Fruit fly (Drosophila melanogaster) whole organism, embryonic: ENCODE measurements around the gene IscU.

Source experiments
- ATbp ChIP-seq: fragments of 200-800 bp; sonication (Bioruptor generic); optimal IDR thresholded peaks from 2 replicates; lab custom pipeline; 2017; ENCODE audit warnings: missing biosample characterization, mild to moderate bottlenecking, missing genetic modification characterization, missing genetic modification reagents
- CG10431 ChIP-seq: fragments of 200-800 bp; sonication (Bioruptor generic); optimal IDR thresholded peaks from 3 replicates; lab custom pipeline; 2018; ENCODE audit warnings: missing biosample characterization, mild to moderate bottlenecking, missing genetic modification characterization
- CG11085 ChIP-seq: fragments of 200-800 bp; sonication (Bioruptor generic); IDR thresholded peaks from 2 replicates; pipeline ENCODE4 v1.3.6; 2022; ENCODE audit warnings: missing biosample characterization, missing genetic modification characterization
- CG12299 ChIP-seq: fragments of 200-800 bp; sonication (Bioruptor generic); optimal IDR thresholded peaks from 2 replicates; lab custom pipeline; 2018; ENCODE audit warnings: missing biosample characterization, mild to moderate bottlenecking, missing genetic modification characterization
- CG15011 ChIP-seq: fragments of 200-800 bp; sonication (Bioruptor generic); optimal IDR thresholded peaks from 3 replicates; lab custom pipeline; 2018; ENCODE audit warnings: missing biosample characterization, mild to moderate bottlenecking, missing genetic modification characterization
- CG15696 ChIP-seq: fragments of 200-800 bp; sonication (Bioruptor generic); optimal IDR thresholded peaks from 2 replicates; lab custom pipeline; 2019; ENCODE audit warnings: missing biosample characterization, mild to moderate bottlenecking, missing genetic modification characterization, moderate library complexity
- CG3065 ChIP-seq: fragments of 200-800 bp; sonication (Bioruptor generic); optimal IDR thresholded peaks from 2 replicates; lab custom pipeline; 2016; ENCODE audit warnings: missing biosample characterization, missing genetic modification characterization
- CG33213 ChIP-seq: fragments of 200-800 bp; sonication (Bioruptor generic); optimal IDR thresholded peaks from 3 replicates; lab custom pipeline; 2016; ENCODE audit warnings: missing biosample characterization, missing genetic modification characterization
- CG34224 ChIP-seq: fragments of 200-800 bp; sonication (Bioruptor generic); IDR thresholded peaks from 3 replicates; pipeline ENCODE4 v1.3.6; 2022; ENCODE audit warnings: missing biosample characterization, missing genetic modification characterization; ENCODE audit not compliant: partially characterized antibody
- CG3847 ChIP-seq: fragments of 200-800 bp; sonication (Bioruptor generic); IDR thresholded peaks from 2 replicates; pipeline ENCODE4 v1.3.6; 2022; ENCODE audit warnings: missing biosample characterization, missing genetic modification characterization
- CG4424 ChIP-seq: fragments of 200-800 bp; sonication (Bioruptor generic); optimal IDR thresholded peaks from 3 replicates; lab custom pipeline; 2016; ENCODE audit warnings: missing biosample characterization, missing genetic modification characterization
- CG4617 ChIP-seq: fragments of 200-800 bp; sonication (Bioruptor generic); optimal IDR thresholded peaks from 3 replicates; lab custom pipeline; 2016; ENCODE audit warnings: missing biosample characterization, missing genetic modification characterization, borderline replicate concordance
- CG6254 ChIP-seq: fragments of 200-800 bp; sonication (Bioruptor generic); optimal IDR thresholded peaks from 3 replicates; lab custom pipeline; 2017; ENCODE audit warnings: mild to moderate bottlenecking, missing biosample characterization, missing genetic modification reagents, missing genetic modification characterization
- Dip3 ChIP-seq: fragments of 200-800 bp; sonication (Bioruptor generic); optimal IDR thresholded peaks from 3 replicates; lab custom pipeline; 2016; ENCODE audit warnings: missing biosample characterization, missing genetic modification characterization
- Doc3 ChIP-seq: fragments of 200-800 bp; sonication (Bioruptor generic); IDR thresholded peaks from 3 replicates; pipeline ENCODE4 v1.3.6; 2022; ENCODE audit warnings: missing biosample characterization, missing genetic modification characterization; ENCODE audit not compliant: partially characterized antibody
- Drgx ChIP-seq: fragments of 200-800 bp; sonication (Bioruptor generic); IDR thresholded peaks from 2 replicates; pipeline ENCODE4 v1.3.6; 2022; ENCODE audit warnings: missing biosample characterization, missing genetic modification characterization
- E2f2 ChIP-seq: fragments of 200-800 bp; sonication (Bioruptor generic); IDR thresholded peaks from 2 replicates; pipeline ENCODE4 v1.3.6; 2022; ENCODE audit warnings: missing biosample characterization, missing genetic modification characterization
- Ets97D ChIP-seq: fragments of 200-800 bp; sonication (Bioruptor generic); optimal IDR thresholded peaks from 3 replicates; lab custom pipeline; 2016; ENCODE audit warnings: missing biosample characterization, missing genetic modification characterization
- Fer2 ChIP-seq: fragments of 200-800 bp; sonication (Bioruptor generic); optimal IDR thresholded peaks from 2 replicates; lab custom pipeline; 2018; ENCODE audit warnings: missing biosample characterization, mild to moderate bottlenecking, missing genetic modification characterization, moderate library complexity
- MESR4 ChIP-seq: fragments of 200-800 bp; sonication (Bioruptor generic); optimal IDR thresholded peaks from 2 replicates; lab custom pipeline; 2018; ENCODE audit warnings: missing biosample characterization, mild to moderate bottlenecking, missing genetic modification characterization, moderate library complexity
- Mrtf ChIP-seq: fragments of 200-800 bp; sonication (Bioruptor generic); IDR thresholded peaks from 3 replicates; pipeline ENCODE4 v1.3.6; 2022; ENCODE audit warnings: missing biosample characterization, missing genetic modification characterization
- Myb ChIP-seq: fragments of 200-800 bp; sonication (Bioruptor generic); optimal IDR thresholded peaks from 2 replicates; lab custom pipeline; 2016; ENCODE audit warnings: missing biosample characterization, missing genetic modification characterization
- Opbp ChIP-seq: fragments of 200-800 bp; sonication (Bioruptor generic); IDR thresholded peaks from 3 replicates; pipeline ENCODE4 v1.3.6; 2022; ENCODE audit warnings: missing biosample characterization, missing genetic modification characterization; ENCODE audit not compliant: partially characterized antibody
- Optix ChIP-seq: fragments of 200-800 bp; sonication (Bioruptor generic); IDR thresholded peaks from 3 replicates; pipeline ENCODE4 v1.3.6; 2022; ENCODE audit warnings: missing biosample characterization, missing genetic modification characterization
- Pdp1 ChIP-seq, 2 experiments: fragments of 200-800 bp; sonication (Bioruptor generic); optimal IDR thresholded peaks; 3 replicates each; lab custom pipeline; 2016; ENCODE audit warnings: missing biosample characterization in 2 of 2, missing genetic modification characterization in 2 of 2, mild to moderate bottlenecking in 1 of 2, moderate library complexity in 1 of 2
- Rfx ChIP-seq: fragments of 200-800 bp; sonication (Bioruptor generic); IDR thresholded peaks from 2 replicates; pipeline ENCODE4 v1.3.6; 2022; ENCODE audit warnings: missing biosample characterization, missing genetic modification characterization
- Scr ChIP-seq: fragments of 200-800 bp; sonication (Bioruptor generic); IDR thresholded peaks from 2 replicates; pipeline ENCODE4 v1.3.6; 2022; ENCODE audit warnings: missing biosample characterization, missing genetic modification characterization; ENCODE audit not compliant: partially characterized antibody
- Spps ChIP-seq: fragments of 200-800 bp; sonication (Bioruptor generic); optimal IDR thresholded peaks from 2 replicates; lab custom pipeline; 2018; ENCODE audit warnings: missing biosample characterization, mild to moderate bottlenecking, missing genetic modification characterization
- Usf ChIP-seq: fragments of 200-800 bp; sonication (Bioruptor generic); optimal IDR thresholded peaks from 2 replicates; lab custom pipeline; 2017; ENCODE audit warnings: missing genotype, missing biosample characterization, missing genetic modification characterization
- aop ChIP-seq: fragments of 200-800 bp; sonication (Bioruptor generic); IDR thresholded peaks from 2 replicates; pipeline ENCODE4 v1.3.6; 2022; ENCODE audit warnings: missing biosample characterization, missing genetic modification characterization
- br ChIP-seq: fragments of >200 bp; optimal IDR thresholded peaks from 2 replicates; lab custom pipeline; 2017
- cato ChIP-seq: fragments of 200-800 bp; sonication (Bioruptor generic); optimal IDR thresholded peaks from 2 replicates; lab custom pipeline; 2016; ENCODE audit warnings: missing biosample characterization, missing genetic modification characterization, borderline replicate concordance
- crol ChIP-seq: fragments of 200-800 bp; sonication (Bioruptor generic); IDR thresholded peaks from 2 replicates; pipeline ENCODE4 v1.3.6; 2022; ENCODE audit warnings: missing biosample characterization, missing genetic modification characterization
- cwo ChIP-seq: fragments of 200-800 bp; sonication (Bioruptor generic); optimal IDR thresholded peaks from 3 replicates; lab custom pipeline; 2017; ENCODE audit warnings: missing biosample characterization, missing genetic modification characterization, mild to moderate bottlenecking, moderate library complexity, missing genetic modification reagents
- dmrt11E ChIP-seq: fragments of 200-800 bp; sonication (Bioruptor generic); optimal IDR thresholded peaks from 3 replicates; lab custom pipeline; 2018; ENCODE audit warnings: missing biosample characterization, mild to moderate bottlenecking, missing genetic modification characterization, moderate library complexity
- dysf ChIP-seq: fragments of 200-800 bp; sonication (Bioruptor generic); IDR thresholded peaks from 3 replicates; pipeline ENCODE4 v1.3.6; 2022; ENCODE audit warnings: missing biosample characterization, missing genetic modification characterization
- eve ChIP-seq, 2 experiments: fragments of >200 bp; optimal IDR thresholded peaks; 2 replicates each; lab custom pipeline; 2017; ENCODE audit warnings: missing biosample characterization in 2 of 2, missing genetic modification characterization in 2 of 2
- lab ChIP-seq: fragments of 200-800 bp; sonication (Bioruptor generic); optimal IDR thresholded peaks from 3 replicates; lab custom pipeline; 2017; ENCODE audit warnings: missing biosample characterization, missing genetic modification characterization, mild to moderate bottlenecking, moderate library complexity, missing genetic modification reagents
- lov ChIP-seq, 2 experiments: fragments of 200-800 bp in 1 of 2; fragments of >200 bp in 1 of 2; sonication (Bioruptor generic) in 1 of 2; IDR thresholded peaks in 1 of 2; optimal IDR thresholded peaks in 1 of 2; 2 replicates in 1 of 2; 3 replicates in 1 of 2; pipeline versions ENCODE4 v1.3.6 to Lab custom; 2017 to 2022; ENCODE audit warnings: missing biosample characterization in 1 of 2, missing genetic modification characterization in 1 of 2
- nom ChIP-seq: fragments of 200-800 bp; sonication (Bioruptor generic); optimal IDR thresholded peaks from 2 replicates; lab custom pipeline; 2017; ENCODE audit warnings: missing biosample characterization, missing genetic modification characterization, mild to moderate bottlenecking, moderate library complexity, missing genetic modification reagents
- odd ChIP-seq: fragments of 200-800 bp; sonication (Bioruptor generic); optimal IDR thresholded peaks from 2 replicates; lab custom pipeline; 2017; ENCODE audit warnings: missing biosample characterization, mild to moderate bottlenecking, missing genetic modification characterization
- onecut ChIP-seq: fragments of 200-800 bp; sonication (Bioruptor generic); IDR thresholded peaks from 2 replicates; pipeline ENCODE4 v1.3.6; 2022; ENCODE audit warnings: missing biosample characterization, missing genetic modification characterization
- pan ChIP-seq, 4 experiments: fragments of >200 bp in 3 of 4; fragments of 200-800 bp in 1 of 4; sonication (Bioruptor generic) in 1 of 4; optimal IDR thresholded peaks in 3 of 4; IDR thresholded peaks in 1 of 4; 2 replicates each; pipeline versions ENCODE4 v1.3.6 to Lab custom; 2017 to 2022; ENCODE audit warnings: missing biosample characterization in 2 of 4, missing genetic modification characterization in 2 of 4, mixed read lengths in 1 of 4
- pnt ChIP-seq: fragments of 200-800 bp; sonication (Bioruptor generic); optimal IDR thresholded peaks from 3 replicates; lab custom pipeline; 2016; ENCODE audit warnings: missing biosample characterization, missing genetic modification characterization
- ssp ChIP-seq: fragments of 200-800 bp; sonication (Bioruptor generic); IDR thresholded peaks from 2 replicates; pipeline ENCODE4 v1.3.6; 2022; ENCODE audit warnings: missing biosample characterization, missing genetic modification characterization
- wdn ChIP-seq: fragments of 200-800 bp; sonication (Bioruptor generic); IDR thresholded peaks from 2 replicates; pipeline ENCODE4 v1.3.6; 2022; ENCODE audit warnings: missing biosample characterization, missing genetic modification characterization
- zfh2 ChIP-seq: fragments of 200-800 bp; sonication (Bioruptor generic); optimal IDR thresholded peaks from 2 replicates; lab custom pipeline; 2016; ENCODE audit warnings: missing biosample characterization, missing genetic modification characterization

Gene IscU

dm6 chr3R:8810397-8811184, 13.4 kb downstream of the IscU start (continued):
- TF ChIP-seq Spps (peak; percentile 33), zfh2 (GFP tag; lab: Kevin White, UChicago) (peak; percentile 19), odd (GFP tag; lab: Kevin White, UChicago) (peak; percentile 94), Scr (GFP tag; lab: Robert Waterston, UW) (no peak), CG3847 (GFP tag; lab: Robert Waterston, UW) (no peak), CG3065 (GFP tag; lab: Kevin White, UChicago) (peak; percentile 71), Usf (GFP tag; lab: Kevin White, UChicago) (peak; percentile 22), ATbp (GFP tag; lab: Kevin White, UChicago) (peak; percentile 98), ssp (GFP tag; lab: Robert Waterston, UW) (no peak), CG4424 (GFP tag; lab: Kevin White, UChicago) (peak; percentile 44), pan (optimal IDR thresholded peaks at IDR 0.05; lab: Kevin White, UChicago) (no peak), pan (GFP tag; optimal IDR thresholded peaks at IDR 0.05 in 1 of 2, IDR thresholded peaks at IDR 0.05 in 1 of 2) (peak in 1 of 2 experiments; percentile 61), MESR4 (GFP tag; lab: Kevin White, UChicago) (peak; percentile 36), CG11085 (GFP tag; lab: Robert Waterston, UW) (peak; percentile 30; the same call in 1 of the 2 replicates), CG10431 (GFP tag; lab: Kevin White, UChicago) (peak; percentile 91), br (no peak), E2f2 (GFP tag; lab: Robert Waterston, UW) (peak; percentile 54; the same call in 1 of the 2 replicates), cato (no peak), Opbp (GFP tag; lab: Robert Waterston, UW) (no peak), aop (GFP tag; lab: Robert Waterston, UW) (peak; percentile 59; the same call in 1 of the 2 replicates), lab (GFP tag; lab: Kevin White, UChicago) (peak; percentile 95), CG4617 (GFP tag; lab: Kevin White, UChicago) (peak; percentile 29), pnt (peak; percentile 63), crol (GFP tag; lab: Robert Waterston, UW) (no peak; the same call in 1 of the 2 replicates), CG34224 (GFP tag; lab: Robert Waterston, UW) (no peak), Dip3 (peak; percentile 41), dysf (GFP tag; lab: Robert Waterston, UW) (peak; percentile 36; the same call in 2 of the 3 replicates), CG6254 (GFP tag; lab: Kevin White, UChicago) (peak; percentile 81), Pdp1 (GFP tag; optimal IDR thresholded peaks at IDR 0.05; lab: Kevin White, UChicago) (peak in 1 of 2 experiments; percentile 95), CG33213 (GFP tag; lab: Kevin White, UChicago) (peak; percentile 84), Rfx (GFP tag; lab: Robert Waterston, UW) (peak; percentile 74), eve (GFP tag; optimal IDR thresholded peaks at IDR 0.05; lab: Kevin White, UChicago) (no peak), onecut (GFP tag; lab: Robert Waterston, UW) (peak; percentile 86), nom (GFP tag; lab: Kevin White, UChicago) (peak; percentile 84), Drgx (GFP tag; lab: Robert Waterston, UW) (peak; percentile 76), Myb (GFP tag; lab: Kevin White, UChicago) (peak; percentile 37), Mrtf (GFP tag; lab: Robert Waterston, UW) (peak; percentile 52; the same call in 1 of the 3 replicates), cwo (GFP tag; lab: Kevin White, UChicago) (peak; percentile 75), Optix (peak; percentile 8; the same call in 1 of the 3 replicates), CG15696 (tag; lab: Kevin White, UChicago) (peak; percentile 89), wdn (GFP tag; lab: Robert Waterston, UW) (peak; percentile 47; the same call in 1 of the 2 replicates), CG15011 (GFP tag; lab: Kevin White, UChicago) (peak; percentile 81), lov (optimal IDR thresholded peaks at IDR 0.05; lab: Kevin White, UChicago) (no peak), lov (GFP tag; IDR thresholded peaks at IDR 0.05; lab: Robert Waterston, UW) (peak; percentile 89; the same call in 2 of the 3 replicates), CG12299 (tag; lab: Kevin White, UChicago) (peak; percentile 93), dmrt11E (tag; lab: Kevin White, UChicago) (peak; percentile 77), Fer2 (peak; percentile 76), Doc3 (no peak), Ets97D (GFP tag; lab: Kevin White, UChicago) (peak; percentile 22)
